Worm (Caenorhabditis elegans): ENCODE measurements around the gene unc-41.

Gene unc-41

DNA sequence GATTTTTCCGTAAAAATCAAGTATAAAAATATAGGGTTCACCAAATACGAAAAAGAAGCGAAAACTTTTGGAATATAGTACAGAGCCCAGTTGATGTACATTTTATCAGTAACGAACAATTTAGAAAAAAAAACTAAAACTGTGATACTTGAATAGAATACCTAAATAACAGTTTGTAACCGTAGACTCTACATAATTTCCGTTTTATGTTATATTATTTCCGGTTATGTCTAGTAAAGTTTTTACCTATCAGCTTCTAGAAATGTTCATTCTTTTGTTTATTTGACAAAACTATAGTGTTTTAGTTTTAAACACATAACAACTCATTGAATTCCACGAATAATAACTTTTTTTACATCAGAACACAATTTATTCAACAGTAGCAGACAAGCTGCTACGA lies 38.6 kb downstream of the unc-41 start, which contains the start of gene srj-33:
srj-33 (minus strand) TSS at position 101 of the 400 bp plus-strand sequence.
- no peak for TF ChIP-seq ama-1 (optimal IDR thresholded peaks at IDR 0.05)
- no peak for TF ChIP-seq lin-15B (tag; optimal IDR thresholded peaks at IDR 0.05)
- TF ChIP-seq snpc-4 (tag; optimal IDR thresholded peaks at IDR 0.05), result no peak
- no peak for TF ChIP-seq rnt-1 (tag; optimal IDR thresholded peaks at IDR 0.05)

ce11 chrV:9930612-9931065 lies 45.4 kb downstream of the unc-41 start, which contains the start of the genes rmh-2 and suds-3:
Gene rmh-2 (minus strand): TSS chrV:9930775.
Gene suds-3 (plus strand): TSS chrV:9931015.
- TF ChIP-seq sup-37 (GFP tag; optimal IDR thresholded peaks at IDR 0.05) (no peak), ceh-8 (GFP tag; optimal IDR thresholded peaks at IDR 0.05) (no peak), unc-30 (tag; optimal IDR thresholded peaks at IDR 0.05) (no peak), efl-3 (GFP tag; optimal IDR thresholded peaks at IDR 0.05) (no peak), jun-1 (tag; optimal IDR thresholded peaks at IDR 0.05) (no peak), efl-1 (optimal IDR thresholded peaks at IDR 0.05) (peak; percentile 60 to 85), efl-1 (GFP tag; optimal IDR thresholded peaks at IDR 0.05 in 1 of 2) (peak; percentile 78 to 98), ets-5 (GFP tag; IDR thresholded peaks at IDR 0.05) (no peak), lin-35 (GFP tag; optimal IDR thresholded peaks at IDR 0.05) (peak; percentile 69 to 92), zag-1 (tag; optimal IDR thresholded peaks at IDR 0.05) (no peak), lsy-2 (tag; optimal IDR thresholded peaks at IDR 0.05) (peak in 1 of 2 experiments; percentile 69), blmp-1 (tag; optimal IDR thresholded peaks at IDR 0.05) (peak; percentile 1), nhr-90 (tag; optimal IDR thresholded peaks at IDR 0.05; ENCODE audit: poor library complexity) (peak; percentile 7), aly-2 (tag; optimal IDR thresholded peaks at IDR 0.05) (no peak), ceh-82 (tag; optimal IDR thresholded peaks at IDR 0.05) (peak in 1 of 3 experiments; percentile 9), lin-15B (tag; optimal IDR thresholded peaks at IDR 0.05) (peak; percentile 39), rnt-1 (tag; optimal IDR thresholded peaks at IDR 0.05) (peak; percentile 69), dpl-1 (GFP tag; optimal IDR thresholded peaks at IDR 0.05) (peak; percentile 72 to 87 (median 82)), nhr-71 (tag; optimal IDR thresholded peaks at IDR 0.05) (peak; percentile 50), swsn-7 (tag; optimal IDR thresholded peaks at IDR 0.05) (peak; percentile 20), C16A3.4 (tag; optimal IDR thresholded peaks at IDR 0.05) (peak; percentile 53), pqm-1 (tag; optimal IDR thresholded peaks at IDR 0.05) (no peak), dsc-1 (tag; optimal IDR thresholded peaks at IDR 0.05) (peak; percentile 11), unc-130 (tag; optimal IDR thresholded peaks at IDR 0.05) (peak; percentile 9), mdl-1 (tag; optimal IDR thresholded peaks at IDR 0.05) (peak in 1 of 2 experiments; percentile 16), nhr-20 (tag; optimal IDR thresholded peaks at IDR 0.05) (peak; percentile 31), sptf-1 (tag; optimal IDR thresholded peaks at IDR 0.05) (no peak), fkh-8 (tag; optimal IDR thresholded peaks at IDR 0.05) (no peak), xbp-1 (tag; optimal IDR thresholded peaks at IDR 0.05) (peak; percentile 26)

DNA sequence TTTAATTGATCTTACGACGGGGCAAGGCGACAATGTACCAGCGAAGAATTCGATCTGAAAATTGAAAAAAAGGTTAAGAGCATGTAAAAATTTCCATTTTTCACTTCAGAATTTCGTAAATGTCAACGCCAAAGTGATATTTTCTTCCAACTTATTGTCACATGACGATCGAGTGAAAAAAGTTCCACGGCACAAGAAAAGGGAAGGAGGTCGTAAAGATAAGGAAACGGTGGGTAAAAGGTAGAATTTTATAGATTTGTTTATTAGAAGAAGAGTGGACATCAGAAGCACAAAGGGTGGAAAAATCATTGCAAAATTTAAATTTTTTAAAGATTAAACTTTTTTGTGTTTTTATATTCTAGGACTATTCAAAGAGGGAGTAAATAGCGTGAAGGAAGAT lies 48.1 kb downstream of the unc-41 start:
- peak in 1 of 2 experiments; percentile 28 for TF ChIP-seq lin-35 (GFP tag; optimal IDR thresholded peaks at IDR 0.05)
- no peak for TF ChIP-seq nhr-20 (tag; optimal IDR thresholded peaks at IDR 0.05)
- peak; percentile 73 for TF ChIP-seq elt-2 (tag; optimal IDR thresholded peaks at IDR 0.05)

- TF ChIP-seq efl-1 (optimal IDR thresholded peaks at IDR 0.05), result no peak
- peak in 1 of 2 experiments; percentile 34 for TF ChIP-seq efl-1 (GFP tag; optimal IDR thresholded peaks at IDR 0.05 in 1 of 2)
- TF ChIP-seq ceh-88 (GFP tag; IDR thresholded peaks at IDR 0.05), result no peak
Observed at ce11 chrV:9927381-9927780, 48.7 kb downstream of the unc-41 start.

ce11 chrV:9926240-9926639 lies 49.8 kb downstream of the unc-41 start, which contains the start of gene C50H2.13:
Gene C50H2.13 (plus strand): TSS chrV:9926540.
- TF ChIP-seq skn-1 (tag; optimal IDR thresholded peaks at IDR 0.05) (no peak), mdl-1 (tag; optimal IDR thresholded peaks at IDR 0.05) (no peak), xbp-1 (tag; optimal IDR thresholded peaks at IDR 0.05) (no peak), dpl-1 (GFP tag; optimal IDR thresholded peaks at IDR 0.05) (no peak), lin-13 (GFP tag; optimal IDR thresholded peaks at IDR 0.05) (no peak), hlh-17 (GFP tag; optimal IDR thresholded peaks at IDR 0.05; ENCODE audit: borderline replicate concordance) (no peak), ceh-8 (GFP tag; optimal IDR thresholded peaks at IDR 0.05) (no peak), snu-23 (GFP tag; optimal IDR thresholded peaks at IDR 0.05) (no peak), mep-1 (tag; optimal IDR thresholded peaks at IDR 0.05) (no peak), efl-3 (GFP tag; optimal IDR thresholded peaks at IDR 0.05) (no peak), ztf-11 (tag; optimal IDR thresholded peaks at IDR 0.05) (no peak), C34B4.2 (tag; optimal IDR thresholded peaks at IDR 0.05) (no peak), nhr-19 (GFP tag; conservative IDR thresholded peaks at IDR 0.05) (no peak), Y116A8C.19 (tag; optimal IDR thresholded peaks at IDR 0.05; ENCODE audit: borderline replicate concordance) (no peak), unc-98 (GFP tag; IDR thresholded peaks at IDR 0.05) (no peak), unc-30 (tag; optimal IDR thresholded peaks at IDR 0.05) (no peak)

Measured in whole organism, L1 larva.